Worm (Caenorhabditis elegans) whole organism, L4 larva: Measurements from ENCODE around the gene nspg-9.

Experiments
- T20F7.1 ChIP-seq: fragments of 200-800 bp; sonication (Bioruptor generic); optimal IDR thresholded peaks from 2 replicates; lab custom pipeline; 2018; ENCODE audit warnings: mild to moderate bottlenecking, missing genetic modification characterization, missing compliant biosample characterization
- T26A8.4 ChIP-seq: fragments of 200-800 bp; sonication (Bioruptor generic); IDR thresholded peaks from 2 replicates; pipeline ENCODE4 v1.3.6; 2022; ENCODE audit warnings: missing genetic modification characterization, missing compliant biosample characterization
- aha-1 ChIP-seq: fragments of 150-350 bp; peaks from one replicate; lab custom pipeline; 2014; ENCODE audit warnings: missing biosample characterization, missing genetic modification characterization
- ama-1 ChIP-seq: fragments of 150-350 bp; optimal IDR thresholded peaks from 2 replicates; lab custom pipeline; 2014; ENCODE audit warnings: inconsistent platforms, mixed read lengths
- attf-4 ChIP-seq: sonication (generic microtip); optimal IDR thresholded peaks from 3 replicates; lab custom pipeline; 2017; ENCODE audit warnings: missing biosample characterization, missing genetic modification characterization
- ceh-44 ChIP-seq: fragments of 200-800 bp; sonication (Bioruptor generic); IDR thresholded peaks from 2 replicates; pipeline ENCODE4 v1.3.6; 2022; ENCODE audit warnings: missing genetic modification reagents, missing genetic modification characterization, missing compliant biosample characterization
- ceh-82 ChIP-seq: sonication (generic microtip); optimal IDR thresholded peaks from 2 replicates; lab custom pipeline; 2017; ENCODE audit warnings: missing biosample characterization, missing genetic modification characterization
- cey-2 ChIP-seq: sonication (generic microtip); optimal IDR thresholded peaks from 3 replicates; lab custom pipeline; 2017; ENCODE audit warnings: missing genetic modification characterization, mild to moderate bottlenecking, missing compliant biosample characterization, antibody characterized with exemption, borderline replicate concordance; ENCODE audit not compliant: insufficient read depth
- daf-16 ChIP-seq, 3 experiments: sonication (generic microtip); optimal IDR thresholded peaks; 2 replicates each; lab custom pipeline; 2016 to 2017; ENCODE audit warnings: missing genetic modification characterization in 3 of 3, missing genetic modification reagents in 3 of 3, mild to moderate bottlenecking in 2 of 3, missing compliant biosample characterization in 2 of 3, missing biosample characterization in 1 of 3, moderate library complexity in 1 of 3
- dpl-1 ChIP-seq: fragments of 150-350 bp; optimal IDR thresholded peaks from 2 replicates; lab custom pipeline; 2014; ENCODE audit warnings: missing biosample characterization, missing genetic modification reagents, missing genetic modification characterization
- egl-27 ChIP-seq: sonication (generic microtip); optimal IDR thresholded peaks from 3 replicates; lab custom pipeline; 2017; ENCODE audit warnings: missing biosample characterization, missing genetic modification reagents, missing genetic modification characterization
- egl-43 ChIP-seq: fragments of 200-800 bp; sonication (Bioruptor generic); IDR thresholded peaks from 2 replicates; pipeline ENCODE4 v1.3.6; 2022; ENCODE audit warnings: missing genetic modification reagents, missing genetic modification characterization, missing compliant biosample characterization
- fkh-10 ChIP-seq: fragments of 150-350 bp; optimal IDR thresholded peaks from 2 replicates; lab custom pipeline; 2014; ENCODE audit warnings: missing biosample characterization, missing genetic modification reagents, missing genetic modification characterization
- fos-1 ChIP-seq: fragments of 150-350 bp; optimal IDR thresholded peaks from 2 replicates; lab custom pipeline; 2014; ENCODE audit warnings: missing biosample characterization, missing genetic modification characterization
- hif-1 ChIP-seq, 2 experiments: sonication (generic microtip); optimal IDR thresholded peaks; 2 replicates each; lab custom pipeline; 2016 to 2017; ENCODE audit warnings: missing compliant biosample characterization in 2 of 2, missing genetic modification characterization in 2 of 2, missing genetic modification reagents in 2 of 2, missing genotype in 2 of 2, mild to moderate bottlenecking in 1 of 2
- hlh-30 ChIP-seq: sonication (generic microtip); optimal IDR thresholded peaks from 2 replicates; lab custom pipeline; 2017; ENCODE audit warnings: antibody characterized with exemption, mild to moderate bottlenecking, missing genetic modification characterization, missing compliant biosample characterization; ENCODE audit not compliant: insufficient read depth
- lin-13 ChIP-seq: fragments of 150-350 bp; optimal IDR thresholded peaks from 2 replicates; lab custom pipeline; 2014; ENCODE audit warnings: missing biosample characterization, missing genetic modification reagents, missing genetic modification characterization
- lin-15B ChIP-seq: fragments of 150-350 bp; sonication (generic microtip); optimal IDR thresholded peaks from 3 replicates; lab custom pipeline; 2014; ENCODE audit warnings: missing biosample characterization, missing genetic modification characterization
- lin-38 ChIP-seq: fragments of 200-800 bp; sonication (Bioruptor generic); IDR thresholded peaks from 2 replicates; pipeline ENCODE4 v1.3.6; 2022; ENCODE audit warnings: missing genetic modification reagents, missing genetic modification characterization, missing compliant biosample characterization
- lin-39 ChIP-seq: fragments of 150-350 bp; optimal IDR thresholded peaks from 2 replicates; lab custom pipeline; 2014; ENCODE audit warnings: missing biosample characterization, missing genetic modification reagents, missing genetic modification characterization
- lir-3 ChIP-seq: sonication (generic microtip); optimal IDR thresholded peaks from 2 replicates; lab custom pipeline; 2016; ENCODE audit warnings: mild to moderate bottlenecking, missing genetic modification characterization, missing compliant biosample characterization
- madf-9 ChIP-seq: fragments of 200-800 bp; sonication (Bioruptor generic); conservative IDR thresholded peaks from 2 replicates; pipeline ENCODE4 v1.3.6; 2022; ENCODE audit warnings: missing genetic modification reagents, missing genetic modification characterization, missing compliant biosample characterization
- mdl-1 ChIP-seq, 2 experiments: fragments of 150-350 bp in 1 of 2; sonication (generic microtip) in 1 of 2; optimal IDR thresholded peaks; 2 replicates each; lab custom pipeline; 2014 to 2017; ENCODE audit warnings: missing biosample characterization in 2 of 2, missing genetic modification characterization in 2 of 2
- mep-1 ChIP-seq: fragments of 150-350 bp; sonication (generic microtip); optimal IDR thresholded peaks from 3 replicates; lab custom pipeline; 2014; ENCODE audit warnings: missing biosample characterization, missing genetic modification characterization
- nhr-237 ChIP-seq: sonication (generic microtip); optimal IDR thresholded peaks from 2 replicates; lab custom pipeline; 2017; ENCODE audit warnings: missing biosample characterization, missing genetic modification characterization
- nhr-25 ChIP-seq: sonication (generic microtip); optimal IDR thresholded peaks from 2 replicates; lab custom pipeline; 2017; ENCODE audit warnings: missing genetic modification characterization, mild to moderate bottlenecking, missing compliant biosample characterization, antibody characterized with exemption, moderate library complexity, borderline replicate concordance; ENCODE audit not compliant: insufficient read depth
- nhr-42 ChIP-seq: fragments of 200-800 bp; sonication (Bioruptor generic); IDR thresholded peaks from 2 replicates; pipeline ENCODE4 v1.3.6; 2022; ENCODE audit warnings: missing genetic modification characterization, missing compliant biosample characterization
- nhr-6 ChIP-seq: fragments of 150-350 bp; optimal IDR thresholded peaks from 2 replicates; lab custom pipeline; 2014; ENCODE audit warnings: missing biosample characterization, missing genetic modification characterization
- nhr-77 ChIP-seq: fragments of 150-350 bp; optimal IDR thresholded peaks from 2 replicates; lab custom pipeline; 2014; ENCODE audit warnings: missing biosample characterization, missing genetic modification characterization
- php-3 ChIP-seq: fragments of 200-800 bp; sonication (Bioruptor generic); IDR thresholded peaks from 2 replicates; pipeline ENCODE4 v1.3.6; 2022; ENCODE audit warnings: missing genetic modification reagents, missing genetic modification characterization, missing compliant biosample characterization
- rbr-2 ChIP-seq: sonication (generic microtip); optimal IDR thresholded peaks from 2 replicates; lab custom pipeline; 2016; ENCODE audit warnings: missing genotype, missing genetic modification characterization, missing compliant biosample characterization
- set-16 ChIP-seq: fragments of 200-800 bp; sonication (Bioruptor generic); IDR thresholded peaks from 2 replicates; pipeline ENCODE4 v1.3.6; 2022; ENCODE audit warnings: missing genetic modification reagents, missing genetic modification characterization, missing compliant biosample characterization
- tra-1 ChIP-seq: fragments of 200-800 bp; sonication (Bioruptor generic); IDR thresholded peaks from 2 replicates; pipeline ENCODE4 v1.3.6; 2022; ENCODE audit warnings: missing genetic modification reagents, missing genetic modification characterization, missing compliant biosample characterization
- unc-39 ChIP-seq: sonication (generic microtip); optimal IDR thresholded peaks from 2 replicates; lab custom pipeline; 2017; ENCODE audit warnings: missing biosample characterization, missing genetic modification characterization

Gene nspg-9

ce11 chrIV:14414200-14414599 lies 42.5 kb upstream of the nspg-9 start (continued):
- no peak for TF ChIP-seq egl-27 (tag; lab: Kevin White, UChicago)
- TF ChIP-seq fkh-10 (GFP tag; lab: Kevin White, UChicago), result no peak
- TF ChIP-seq dpl-1 (GFP tag; lab: Kevin White, UChicago), result peak; percentile 15
- TF ChIP-seq nhr-42 (GFP tag; lab: Robert Waterston, UW), result no peak
- no peak for TF ChIP-seq lin-13
- TF ChIP-seq lin-15B (tag; lab: Kevin White, UChicago), result no peak

ce11 chrIV:14417128-14417527 lies 39.6 kb upstream of the nspg-9 start, which contains the start of gene F55B11.6:
F55B11.6 (minus strand) TSS chrIV:14417228.
- TF ChIP-seq nhr-77 (tag; lab: Kevin White, UChicago) (no peak), T26A8.4 (GFP tag; lab: Robert Waterston, UW) (no peak), set-16 (GFP tag; lab: Robert Waterston, UW) (no peak)

- no peak for TF ChIP-seq lin-39 (tag; lab: Kevin White, UChicago)
- TF ChIP-seq daf-16 (GFP tag; optimal IDR thresholded peaks at IDR 0.05; lab: Kevin White, UChicago), result no peak
- no peak for TF ChIP-seq daf-16 (tag; optimal IDR thresholded peaks at IDR 0.05; lab: Kevin White, UChicago)
- no peak for TF ChIP-seq ceh-82 (tag; lab: Kevin White, UChicago)
- no peak for TF ChIP-seq ceh-44 (GFP tag; lab: Robert Waterston, UW)
- TF ChIP-seq aha-1 (tag; lab: Kevin White, UChicago), result peak; percentile 5
- TF ChIP-seq hif-1 (tag; optimal IDR thresholded peaks at IDR 0.05; lab: Kevin White, UChicago), result no peak
- TF ChIP-seq ama-1 (lab: Kevin White, UChicago), result no peak
- no peak for TF ChIP-seq madf-9 (GFP tag; lab: Robert Waterston, UW)
- no peak for TF ChIP-seq cey-2 (tag; lab: Kevin White, UChicago)
These were observed 34.8 kb upstream of the nspg-9 start, which contains the start of gene F55B11.7 for ce11 chrIV:14421938-14422337. F55B11.7 (minus strand) TSS chrIV:14422038.

ce11 chrIV:14423194-14423593 lies 33.5 kb upstream of the nspg-9 start, which contains the start of gene F55B11.2:
F55B11.2 (minus strand) TSS chrIV:14423294.
- TF ChIP-seq mdl-1 (tag; optimal IDR thresholded peaks at IDR 0.05; lab: Kevin White, UChicago) (no peak), nhr-237 (tag; lab: Kevin White, UChicago) (no peak), nhr-6 (tag; lab: Kevin White, UChicago) (no peak), egl-43 (no peak), mep-1 (no peak), lin-13 (no peak)

- TF ChIP-seq lin-38 (GFP tag; lab: Robert Waterston, UW) (no peak), madf-9 (GFP tag; lab: Robert Waterston, UW) (no peak), T20F7.1 (GFP tag; lab: Kevin White, UChicago) (no peak), hlh-30 (tag; lab: Kevin White, UChicago) (no peak), attf-4 (tag; lab: Kevin White, UChicago) (no peak), ceh-82 (tag; lab: Kevin White, UChicago) (no peak), nhr-25 (tag; lab: Kevin White, UChicago) (no peak), cey-2 (tag; lab: Kevin White, UChicago) (no peak), lir-3 (tag; lab: Kevin White, UChicago) (no peak), ama-1 (lab: Kevin White, UChicago) (no peak), tra-1 (GFP tag; lab: Robert Waterston, UW) (no peak), fos-1 (tag; lab: Kevin White, UChicago) (no peak), unc-39 (tag; lab: Kevin White, UChicago) (no peak), php-3 (GFP tag; lab: Robert Waterston, UW) (no peak), rbr-2 (tag; lab: Kevin White, UChicago) (no peak)
These were observed 32.3 kb upstream of the nspg-9 start, which contains the start of gene F55B11.3 for ce11 chrIV:14424396-14424795. F55B11.3 (plus strand) TSS chrIV:14424696.
